Worm (Caenorhabditis elegans) whole organism, L4 larva: ENCODE measurements around the gene npax-4.

Source experiments
- ceh-82 ChIP-seq: sonication (generic microtip); optimal IDR thresholded peaks from 2 replicates; lab custom pipeline; 2017; ENCODE audit warnings: missing biosample characterization, missing genetic modification characterization
- dpl-1 ChIP-seq: fragments of 150-350 bp; optimal IDR thresholded peaks from 2 replicates; lab custom pipeline; 2014; ENCODE audit warnings: missing biosample characterization, missing genetic modification reagents, missing genetic modification characterization
- mxl-3 ChIP-seq: fragments of 200-800 bp; sonication (Bioruptor generic); optimal IDR thresholded peaks from 2 replicates; lab custom pipeline; 2018; ENCODE audit warnings: mild to moderate bottlenecking, missing genetic modification characterization, missing compliant biosample characterization
- tag-97 ChIP-seq: fragments of 200-800 bp; sonication (Bioruptor generic); IDR thresholded peaks from 2 replicates; pipeline ENCODE4 v1.3.6; 2022; ENCODE audit warnings: missing genetic modification characterization, missing compliant biosample characterization

DNA sequence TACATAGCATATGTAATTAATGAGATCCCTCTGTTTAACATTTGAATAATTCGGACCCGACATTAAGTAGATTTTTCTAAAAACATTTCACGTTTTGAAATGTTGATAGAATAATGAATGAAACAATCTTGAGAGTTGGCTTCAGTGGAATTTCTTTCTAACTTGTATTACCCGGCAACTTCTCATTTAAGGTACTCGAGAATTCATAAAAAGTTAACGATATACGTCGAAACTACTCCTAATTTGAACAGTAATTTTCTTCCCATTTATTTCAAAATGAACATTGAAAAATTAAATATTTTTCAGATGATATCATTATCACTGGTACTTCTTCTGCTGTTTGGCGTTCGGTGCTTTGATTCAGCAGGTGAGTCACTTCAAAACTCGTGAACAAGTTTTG, 27.0 kb upstream of the npax-4 start, which contains the start of gene C27B7.7:
- TF ChIP-seq ceh-82 (tag; lab: Kevin White, UChicago) (no peak), dpl-1 (GFP tag; lab: Kevin White, UChicago) (no peak), mxl-3 (no peak), tag-97 (no peak)
